Fruit fly (Drosophila melanogaster): ENCODE results near the gene Ndc1.
A peak's percentile ranks its signal among the peaks of the same experiment; 100 is the strongest.

Gene Ndc1

dm6 chr3R:23939921-23940839, 16.0 kb downstream of the Ndc1 start:
- TF ChIP-seq zen2 (GFP tag; IDR thresholded peaks at IDR 0.05; ENCODE audit: partially characterized antibody) (no peak), CG34224 (GFP tag; IDR thresholded peaks at IDR 0.05; ENCODE audit: partially characterized antibody) (0 out of 3 replicates have a peak, but pooled peaks have one; percentile 21), exex (tag; optimal IDR thresholded peaks at IDR 0.05) (peak; percentile 76), Dad (GFP tag; optimal IDR thresholded peaks at IDR 0.05) (no peak), CG6654 (GFP tag; optimal IDR thresholded peaks at IDR 0.05) (peak; percentile 25), z (GFP tag; IDR thresholded peaks at IDR 0.05) (peak; percentile 64; the same call in 2 of the 3 replicates), CG6765 (GFP tag; optimal IDR thresholded peaks at IDR 0.05) (peak; percentile 76), klu (GFP tag; IDR thresholded peaks at IDR 0.05) (no peak), CG1832 (GFP tag; optimal IDR thresholded peaks at IDR 0.05) (no peak), CG1603 (tag; optimal IDR thresholded peaks at IDR 0.05) (peak; percentile 86), CG9817 (tag; optimal IDR thresholded peaks at IDR 0.05) (peak; percentile 51), ham (GFP tag; IDR thresholded peaks at IDR 0.05) (no peak), chn (GFP tag; optimal IDR thresholded peaks at IDR 0.05) (peak; percentile 47), fd64A (GFP tag; optimal IDR thresholded peaks at IDR 0.05) (peak; percentile 97), sna (GFP tag; IDR thresholded peaks at IDR 0.05; ENCODE audit: partially characterized antibody) (no peak), CG3838 (GFP tag; optimal IDR thresholded peaks at IDR 0.05) (peak; percentile 76), onecut (GFP tag; IDR thresholded peaks at IDR 0.05) (peak; percentile 84), CG9876 (GFP tag; optimal IDR thresholded peaks at IDR 0.05) (peak; percentile 4), CG10462 (GFP tag; optimal IDR thresholded peaks at IDR 0.05) (peak; percentile 69), CG30020 (tag; optimal IDR thresholded peaks at IDR 0.05) (peak; percentile 10), Spps (tag; optimal IDR thresholded peaks at IDR 0.05) (peak; percentile 75), CG4404 (GFP tag; IDR thresholded peaks at IDR 0.05) (no peak), jigr1 (GFP tag; IDR thresholded peaks at IDR 0.05) (no peak), CG14014 (GFP tag; IDR thresholded peaks at IDR 0.05) (peak; percentile 91; the same call in 1 of the 2 replicates), CG5245 (GFP tag; optimal IDR thresholded peaks at IDR 0.05) (peak; percentile 63), sisA (GFP tag; IDR thresholded peaks at IDR 0.05) (no peak), sob (GFP tag; IDR thresholded peaks at IDR 0.05) (peak; percentile 87), al (GFP tag; IDR thresholded peaks at IDR 0.05) (no peak; the same call in 1 of the 2 replicates), jing (GFP tag; optimal IDR thresholded peaks at IDR 0.05) (peak; percentile 22), tx (GFP tag; optimal IDR thresholded peaks at IDR 0.05) (no peak), fd96Cb (tag; optimal IDR thresholded peaks at IDR 0.05) (peak; percentile 61), pfk (GFP tag; optimal IDR thresholded peaks at IDR 0.05) (peak; percentile 77), mld (GFP tag; IDR thresholded peaks at IDR 0.05; ENCODE audit: partially characterized antibody) (no peak), Dll (GFP tag; IDR thresholded peaks at IDR 0.05; ENCODE audit: partially characterized antibody) (no peak), tgo (GFP tag; IDR thresholded peaks at IDR 0.05) (peak; percentile 49; the same call in 2 of the 3 replicates), CG8388 (GFP tag; optimal IDR thresholded peaks at IDR 0.05) (peak; percentile 51), bab2 (GFP tag; optimal IDR thresholded peaks at IDR 0.05) (peak; percentile 84), CG34422 (GFP tag; IDR thresholded peaks at IDR 0.05) (no peak), CG1024 (GFP tag; IDR thresholded peaks at IDR 0.05) (peak; percentile 83; the same call in 1 of the 2 replicates), CG13775 (GFP tag; optimal IDR thresholded peaks at IDR 0.05) (peak; percentile 70), pho (GFP tag; optimal IDR thresholded peaks at IDR 0.05) (peak; percentile 9), Hmx (GFP tag; optimal IDR thresholded peaks at IDR 0.05) (no peak), CG17359 (tag; optimal IDR thresholded peaks at IDR 0.05) (peak; percentile 93), Ravus (GFP tag; IDR thresholded peaks at IDR 0.05) (no peak; the same call in 1 of the 2 replicates), peb (GFP tag; IDR thresholded peaks at IDR 0.05) (peak; percentile 66), CG18262 (tag; optimal IDR thresholded peaks at IDR 0.05) (peak; percentile 76), gsb (GFP tag; IDR thresholded peaks at IDR 0.05) (peak; percentile 77), unpg (GFP tag; optimal IDR thresholded peaks at IDR 0.05) (peak; percentile 78), CG16863 (GFP tag; optimal IDR thresholded peaks at IDR 0.05) (peak; percentile 46)
